In genomic region chrX:19306531-19306930, dm6 we compare ENCODE assay signal across 1 fruit fly cellular context.
A peak's percentile ranks its signal among the peaks of the same experiment; 100 is the strongest.
TF ChIP-seq lines count a peak whose summit lies in the region.

No protein-coding gene starts in this region.

TF ChIP-seq in whole organism, embryonic, 481 proteins besides CTCF, POLR2A, EP300 and RAD21 (continued from another document):
- TF ChIP-seq Xrp1 (GFP tag; IDR thresholded peaks at IDR 0.05; lab: Robert Waterston, UW) (no peak), pho (GFP tag; optimal IDR thresholded peaks at IDR 0.05; lab: Kevin White, UChicago) (no peak), CG14441 (GFP tag; IDR thresholded peaks at IDR 0.05; lab: Robert Waterston, UW) (no peak), fu2 (GFP tag; optimal IDR thresholded peaks at IDR 0.05; lab: Kevin White, UChicago) (no peak), CG11504 (tag; optimal IDR thresholded peaks at IDR 0.05; lab: Kevin White, UChicago) (peak; percentile 23), CG10321 (GFP tag; IDR thresholded peaks at IDR 0.05; lab: Robert Waterston, UW) (no peak), CG10431 (GFP tag; optimal IDR thresholded peaks at IDR 0.05; lab: Kevin White, UChicago) (no peak), gcm2 (GFP tag; optimal IDR thresholded peaks at IDR 0.05; lab: Kevin White, UChicago) (no peak), eve (GFP tag; optimal IDR thresholded peaks at IDR 0.05; lab: Kevin White, UChicago) (no peak), sqz (GFP tag; optimal IDR thresholded peaks at IDR 0.05; lab: Kevin White, UChicago) (no peak), dmrt99B (tag; optimal IDR thresholded peaks at IDR 0.05; lab: Kevin White, UChicago) (peak; percentile 43), bsh (GFP tag; optimal IDR thresholded peaks at IDR 0.05; lab: Kevin White, UChicago) (peak in 1 of 2 experiments; percentile 4), so (GFP tag; IDR thresholded peaks at IDR 0.05; lab: Robert Waterston, UW) (no peak), lilli (GFP tag; optimal IDR thresholded peaks at IDR 0.05; lab: Kevin White, UChicago) (no peak), CG5953 (GFP tag; IDR thresholded peaks at IDR 0.05; lab: Robert Waterston, UW) (no peak), CG4424 (GFP tag; optimal IDR thresholded peaks at IDR 0.05; lab: Kevin White, UChicago) (no peak), nerfin-1 (tag; optimal IDR thresholded peaks at IDR 0.05; lab: Kevin White, UChicago) (no peak), esg (GFP tag; conservative IDR thresholded peaks at IDR 0.05; lab: Robert Waterston, UW) (no peak), ab (GFP tag; optimal IDR thresholded peaks at IDR 0.05; lab: Kevin White, UChicago) (no peak), CG34422 (GFP tag; IDR thresholded peaks at IDR 0.05; lab: Robert Waterston, UW) (no peak), org-1 (GFP tag; optimal IDR thresholded peaks at IDR 0.05; lab: Kevin White, UChicago) (no peak), toy (GFP tag; IDR thresholded peaks at IDR 0.05; lab: Robert Waterston, UW) (no peak), unpg (GFP tag; optimal IDR thresholded peaks at IDR 0.05; lab: Kevin White, UChicago) (peak; percentile 30), salm (tag; optimal IDR thresholded peaks at IDR 0.05; lab: Kevin White, UChicago) (no peak), dysf (GFP tag; IDR thresholded peaks at IDR 0.05; lab: Robert Waterston, UW) (no peak), CG3281 (GFP tag; optimal IDR thresholded peaks at IDR 0.05; lab: Kevin White, UChicago) (peak; percentile 50), CG15269 (tag; optimal IDR thresholded peaks at IDR 0.05; lab: Kevin White, UChicago) (peak; percentile 63), ems (GFP tag; optimal IDR thresholded peaks at IDR 0.05; lab: Kevin White, UChicago) (no peak), CG7987 (GFP tag; optimal IDR thresholded peaks at IDR 0.05; lab: Kevin White, UChicago) (peak; percentile 42), CG9727 (GFP tag; optimal IDR thresholded peaks at IDR 0.05; lab: Kevin White, UChicago) (no peak), tin (GFP tag; optimal IDR thresholded peaks at IDR 0.05; lab: Kevin White, UChicago) (no peak), CG3995 (GFP tag; optimal IDR thresholded peaks at IDR 0.05; lab: Kevin White, UChicago) (no peak), Dek (tag; optimal IDR thresholded peaks at IDR 0.05; lab: Kevin White, UChicago) (no peak), CG18262 (tag; optimal IDR thresholded peaks at IDR 0.05; lab: Kevin White, UChicago) (no peak), CG18619 (GFP tag; optimal IDR thresholded peaks at IDR 0.05; lab: Kevin White, UChicago) (peak; percentile 27), CG18476 (GFP tag; optimal IDR thresholded peaks at IDR 0.05; lab: Kevin White, UChicago) (no peak), Sry-β (GFP tag; optimal IDR thresholded peaks at IDR 0.05; lab: Kevin White, UChicago) (no peak), CG10543 (GFP tag; optimal IDR thresholded peaks at IDR 0.05; lab: Kevin White, UChicago) (peak; percentile 57), CG11398 (GFP tag; optimal IDR thresholded peaks at IDR 0.05; lab: Kevin White, UChicago) (no peak), CG10267 (tag; optimal IDR thresholded peaks at IDR 0.05; lab: Kevin White, UChicago) (no peak), HLH4C (GFP tag; IDR thresholded peaks at IDR 0.05; lab: Robert Waterston, UW; ENCODE audit: partially characterized antibody) (no peak), CG12071 (GFP tag; optimal IDR thresholded peaks at IDR 0.05; lab: Kevin White, UChicago) (peak; percentile 72), CG14014 (GFP tag; IDR thresholded peaks at IDR 0.05; lab: Robert Waterston, UW) (no peak), H15 (GFP tag; IDR thresholded peaks at IDR 0.05; lab: Robert Waterston, UW) (no peak), crol (GFP tag; IDR thresholded peaks at IDR 0.05; lab: Robert Waterston, UW) (peak; percentile 56), MESR4 (GFP tag; optimal IDR thresholded peaks at IDR 0.05; lab: Kevin White, UChicago) (no peak), CG34376 (GFP tag; optimal IDR thresholded peaks at IDR 0.05; lab: Kevin White, UChicago) (peak; percentile 11), CG7745 (tag; optimal IDR thresholded peaks at IDR 0.05; lab: Kevin White, UChicago) (no peak), CG17568 (GFP tag; optimal IDR thresholded peaks at IDR 0.05; lab: Kevin White, UChicago) (no peak), zen2 (GFP tag; IDR thresholded peaks at IDR 0.05; lab: Robert Waterston, UW; ENCODE audit: partially characterized antibody) (no peak), cas (GFP tag; IDR thresholded peaks at IDR 0.05; lab: Robert Waterston, UW) (no peak), Rfx (GFP tag; IDR thresholded peaks at IDR 0.05; lab: Robert Waterston, UW) (0 out of 2 replicates have a peak, but pooled peaks have one; percentile 25), gem (tag; optimal IDR thresholded peaks at IDR 0.05; lab: Kevin White, UChicago) (peak; percentile 13), sim (GFP tag; IDR thresholded peaks at IDR 0.05; lab: Robert Waterston, UW) (no peak), sd (tag; optimal IDR thresholded peaks at IDR 0.05; lab: Kevin White, UChicago) (peak; percentile 21), Hmr (GFP tag; optimal IDR thresholded peaks at IDR 0.05; lab: Kevin White, UChicago) (peak; percentile 62), wdn (GFP tag; IDR thresholded peaks at IDR 0.05; lab: Robert Waterston, UW) (no peak), da (GFP tag; optimal IDR thresholded peaks at IDR 0.05; lab: Kevin White, UChicago) (no peak), knrl (GFP tag; IDR thresholded peaks at IDR 0.05; lab: Robert Waterston, UW; ENCODE audit: partially characterized antibody) (no peak), CG8924 (tag; optimal IDR thresholded peaks at IDR 0.05; lab: Kevin White, UChicago) (peak; percentile 17), Deaf1 (tag; optimal IDR thresholded peaks at IDR 0.05; lab: Kevin White, UChicago) (no peak), CG17359 (tag; optimal IDR thresholded peaks at IDR 0.05; lab: Kevin White, UChicago) (peak; percentile 40), mirr (GFP tag; optimal IDR thresholded peaks at IDR 0.05; lab: Kevin White, UChicago) (peak; percentile 63), CG17186 (GFP tag; optimal IDR thresholded peaks at IDR 0.05; lab: Kevin White, UChicago) (no peak), Fer1 (GFP tag; optimal IDR thresholded peaks at IDR 0.05; lab: Kevin White, UChicago) (peak; percentile 46), CG2116 (GFP tag; optimal IDR thresholded peaks at IDR 0.05; lab: Kevin White, UChicago) (no peak), Hand (GFP tag; optimal IDR thresholded peaks at IDR 0.05; lab: Kevin White, UChicago) (no peak), psq (GFP tag; optimal IDR thresholded peaks at IDR 0.05; lab: Kevin White, UChicago) (no peak), CG15696 (tag; optimal IDR thresholded peaks at IDR 0.05; lab: Kevin White, UChicago) (no peak), CG12104 (GFP tag; optimal IDR thresholded peaks at IDR 0.05; lab: Kevin White, UChicago) (no peak), CG2678 (tag; optimal IDR thresholded peaks at IDR 0.05; lab: Kevin White, UChicago) (peak; percentile 67), slbo (GFP tag; IDR thresholded peaks at IDR 0.05; lab: Robert Waterston, UW) (0 out of 2 replicates have a peak, but pooled peaks have one; percentile 16), CG15011 (GFP tag; optimal IDR thresholded peaks at IDR 0.05; lab: Kevin White, UChicago) (peak; percentile 1), Taf1 (GFP tag; IDR thresholded peaks at IDR 0.05; lab: Robert Waterston, UW) (no peak), Ssrp (tag; optimal IDR thresholded peaks at IDR 0.05; lab: Kevin White, UChicago) (no peak), Hey (tag; optimal IDR thresholded peaks at IDR 0.05; lab: Kevin White, UChicago) (peak; percentile 23), CG6683 (GFP tag; optimal IDR thresholded peaks at IDR 0.05; lab: Kevin White, UChicago) (no peak), Dad (GFP tag; optimal IDR thresholded peaks at IDR 0.05; lab: Kevin White, UChicago) (no peak), CG16779 (GFP tag; IDR thresholded peaks at IDR 0.05; lab: Robert Waterston, UW) (no peak), CG15514 (GFP tag; optimal IDR thresholded peaks at IDR 0.05; lab: Kevin White, UChicago) (peak; percentile 22), ken (GFP tag; IDR thresholded peaks at IDR 0.05; lab: Robert Waterston, UW) (no peak), h (optimal IDR thresholded peaks at IDR 0.05; lab: Kevin White, UChicago) (no peak), Mrtf (GFP tag; IDR thresholded peaks at IDR 0.05; lab: Robert Waterston, UW) (no peak), Ada2b (GFP tag; IDR thresholded peaks at IDR 0.05; lab: Robert Waterston, UW) (no peak), ato (GFP tag; IDR thresholded peaks at IDR 0.05; lab: Robert Waterston, UW; ENCODE audit: partially characterized antibody) (no peak), BtbVII (GFP tag; optimal IDR thresholded peaks at IDR 0.05; lab: Kevin White, UChicago) (peak; percentile 38), Jarid2 (GFP tag; optimal IDR thresholded peaks at IDR 0.05; lab: Kevin White, UChicago) (no peak), fd96Cb (tag; optimal IDR thresholded peaks at IDR 0.05; lab: Kevin White, UChicago) (no peak), CG8290 (GFP tag; optimal IDR thresholded peaks at IDR 0.05; lab: Kevin White, UChicago) (no peak), CG8290 (tag; optimal IDR thresholded peaks at IDR 0.05; lab: Kevin White, UChicago) (peak in 1 of 2 experiments; percentile 76), B-H2 (GFP tag; optimal IDR thresholded peaks at IDR 0.05; lab: Kevin White, UChicago) (peak; percentile 38), Stat92E (GFP tag; optimal IDR thresholded peaks at IDR 0.05; lab: Kevin White, UChicago) (no peak), CG13296 (GFP tag; optimal IDR thresholded peaks at IDR 0.05; lab: Kevin White, UChicago) (peak; percentile 30), ERR (GFP tag; optimal IDR thresholded peaks at IDR 0.05; lab: Kevin White, UChicago) (no peak), CG4820 (GFP tag; optimal IDR thresholded peaks at IDR 0.05; lab: Kevin White, UChicago) (no peak), tio (GFP tag; optimal IDR thresholded peaks at IDR 0.05; lab: Kevin White, UChicago) (no peak)
